Fruit fly (Drosophila melanogaster): ENCODE data around the gene Rtc1.
A peak's percentile ranks its signal among the peaks of the same experiment; 100 is the strongest.

The Rtc1 gene

DNA sequence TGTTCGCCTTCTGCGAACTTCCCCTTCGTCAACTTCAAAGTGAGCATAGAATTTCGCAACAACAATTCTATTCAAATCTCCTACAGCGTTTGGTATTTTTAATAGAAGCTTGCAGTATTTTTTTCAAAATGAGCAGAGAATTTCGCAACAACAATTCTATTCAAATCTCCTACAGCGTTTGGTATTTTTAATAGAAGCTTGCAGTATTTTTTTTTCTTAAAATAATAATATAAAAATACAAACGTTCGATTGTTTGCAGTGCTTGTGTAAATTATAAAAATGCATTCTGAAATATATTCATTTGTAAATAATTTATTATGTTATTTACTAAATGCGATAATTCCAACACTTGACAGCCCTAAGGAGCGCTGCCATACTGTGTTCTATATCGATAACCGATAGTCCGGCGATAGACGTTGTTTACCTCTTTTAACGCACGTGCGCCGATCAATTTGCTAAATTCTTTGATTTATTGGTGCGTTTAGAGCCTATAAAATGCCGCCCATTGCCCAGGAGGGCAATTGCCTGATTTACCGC is at the start of gene Rtc1, which contains the start of gene CG32625:
Gene Rtc1, plus strand, starts transcription at position 404 of the 537 bp plus-strand sequence.
Gene CG32625, minus strand, starts transcription at position 51 of the 537 bp plus-strand sequence.
- TF ChIP-seq CG1620 (GFP tag; optimal IDR thresholded peaks at IDR 0.05) (peak; percentile 9), cnc (optimal IDR thresholded peaks at IDR 0.05) (no peak), CG5204 (GFP tag; optimal IDR thresholded peaks at IDR 0.05) (no peak), Mnt (GFP tag; optimal IDR thresholded peaks at IDR 0.05) (peak; percentile 99), CG14711 (tag; optimal IDR thresholded peaks at IDR 0.05) (peak; percentile 95), Clk (GFP tag; optimal IDR thresholded peaks at IDR 0.05) (no peak), kay (GFP tag; ENCODE audit: borderline replicate concordance) (no peak), Hr96 (GFP tag; optimal IDR thresholded peaks at IDR 0.05) (no peak), CG7101 (tag; optimal IDR thresholded peaks at IDR 0.05) (peak; percentile 73), cic (GFP tag; optimal IDR thresholded peaks at IDR 0.05) (no peak), ovo (GFP tag; optimal IDR thresholded peaks at IDR 0.05) (peak; percentile 25), Crg-1 (GFP tag; optimal IDR thresholded peaks at IDR 0.05) (no peak), bab1 (GFP tag; optimal IDR thresholded peaks at IDR 0.05) (peak; percentile 49), CG33017 (tag; optimal IDR thresholded peaks at IDR 0.05) (no peak), pad (GFP tag; optimal IDR thresholded peaks at IDR 0.05) (peak; percentile 67), CG7045 (GFP tag; optimal IDR thresholded peaks at IDR 0.05) (no peak), CG12768 (GFP tag; optimal IDR thresholded peaks at IDR 0.05) (no peak), toe (GFP tag; optimal IDR thresholded peaks at IDR 0.05) (no peak), tj (GFP tag; optimal IDR thresholded peaks at IDR 0.05) (peak; percentile 36), CG11617 (GFP tag; optimal IDR thresholded peaks at IDR 0.05) (peak; percentile 58)

DNA sequence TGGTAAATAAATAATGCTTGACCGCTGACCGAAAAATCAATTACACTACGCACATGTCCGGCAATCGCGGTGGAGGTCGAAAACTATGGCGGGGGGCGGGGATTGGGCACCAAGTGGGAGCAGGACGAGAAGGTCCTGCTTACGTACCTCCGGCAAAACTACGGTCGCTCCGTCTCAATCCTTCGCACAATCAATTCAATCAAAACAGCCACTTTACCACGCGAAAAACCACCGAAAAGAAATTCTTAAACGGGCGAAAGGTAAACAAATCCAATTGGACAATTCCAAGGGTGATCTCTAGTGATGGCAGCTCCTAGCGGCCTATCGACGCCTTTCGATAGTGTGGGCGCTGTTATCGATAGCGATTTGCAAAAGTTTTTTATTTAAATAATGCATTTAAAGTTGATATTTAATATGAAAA is 39.0 kb upstream of the Rtc1 start, which contains the start of gene Nadsyn:
Gene Nadsyn, minus strand, starts transcription at position 304 of the 421 bp plus-strand sequence.
- TF ChIP-seq CG1620 (GFP tag; optimal IDR thresholded peaks at IDR 0.05), result peak; percentile 15
- no peak for TF ChIP-seq Crg-1 (GFP tag; optimal IDR thresholded peaks at IDR 0.05)
- TF ChIP-seq CG12768 (GFP tag; optimal IDR thresholded peaks at IDR 0.05), result no peak
- no peak for TF ChIP-seq cnc (optimal IDR thresholded peaks at IDR 0.05)
- peak; percentile 25 for TF ChIP-seq CG11617 (GFP tag; optimal IDR thresholded peaks at IDR 0.05)
- TF ChIP-seq Clk (GFP tag; optimal IDR thresholded peaks at IDR 0.05), result no peak
- TF ChIP-seq CG5204 (GFP tag; optimal IDR thresholded peaks at IDR 0.05), result no peak
- no peak for TF ChIP-seq ovo (GFP tag; optimal IDR thresholded peaks at IDR 0.05)
- TF ChIP-seq Mnt (GFP tag; optimal IDR thresholded peaks at IDR 0.05), result peak; percentile 89
- peak; percentile 28 for TF ChIP-seq CG14711 (tag; optimal IDR thresholded peaks at IDR 0.05)

DNA sequence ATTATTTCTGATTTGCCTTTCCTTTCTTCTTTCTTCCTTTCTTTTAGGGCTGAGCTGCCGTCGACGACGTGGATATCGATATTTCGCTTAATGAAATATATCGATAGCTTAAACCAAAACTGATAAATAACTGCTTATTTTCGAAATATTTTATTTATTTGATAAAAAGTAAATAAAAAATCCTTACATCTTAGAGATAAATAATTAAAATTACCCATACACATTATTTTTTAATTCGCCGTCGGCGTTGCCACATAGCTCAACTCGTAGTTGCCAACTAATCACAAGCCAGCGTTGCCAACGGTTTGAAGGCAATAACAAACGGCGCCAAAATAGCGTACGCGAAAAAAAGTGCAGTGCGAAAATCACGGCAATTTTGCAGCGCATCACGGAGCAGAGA is 35.0 kb upstream of the Rtc1 start, which contains the start of the genes Mrgn1 and mus101:
Gene Mrgn1, minus strand, starts transcription at position 44 of the 400 bp plus-strand sequence.
Gene mus101, plus strand, starts transcription at position 313 of the 400 bp plus-strand sequence.
- no peak for TF ChIP-seq CG12768 (GFP tag; optimal IDR thresholded peaks at IDR 0.05)
- TF ChIP-seq CG33017 (tag; optimal IDR thresholded peaks at IDR 0.05), result no peak
- TF ChIP-seq tj (GFP tag; optimal IDR thresholded peaks at IDR 0.05), result peak; percentile 12
- TF ChIP-seq toe (GFP tag; optimal IDR thresholded peaks at IDR 0.05), result no peak
- peak; percentile 21 for TF ChIP-seq CG7101 (tag; optimal IDR thresholded peaks at IDR 0.05)
- TF ChIP-seq cic (GFP tag; optimal IDR thresholded peaks at IDR 0.05), result no peak
- no peak for TF ChIP-seq kay (GFP tag; ENCODE audit: borderline replicate concordance)
- TF ChIP-seq CG5204 (GFP tag; optimal IDR thresholded peaks at IDR 0.05), result no peak
- TF ChIP-seq CG11617 (GFP tag; optimal IDR thresholded peaks at IDR 0.05), result no peak
- no peak for TF ChIP-seq ovo (GFP tag; optimal IDR thresholded peaks at IDR 0.05)
- TF ChIP-seq CG1620 (GFP tag; optimal IDR thresholded peaks at IDR 0.05), result no peak
- no peak for TF ChIP-seq cnc (optimal IDR thresholded peaks at IDR 0.05)
- TF ChIP-seq CG7045 (GFP tag; optimal IDR thresholded peaks at IDR 0.05), result no peak
- no peak for TF ChIP-seq CG14711 (tag; optimal IDR thresholded peaks at IDR 0.05)
- no peak for TF ChIP-seq Hr96 (GFP tag; optimal IDR thresholded peaks at IDR 0.05)
- TF ChIP-seq pad (GFP tag; optimal IDR thresholded peaks at IDR 0.05), result no peak
- peak; percentile 58 for TF ChIP-seq bab1 (GFP tag; optimal IDR thresholded peaks at IDR 0.05)
- no peak for TF ChIP-seq Clk (GFP tag; optimal IDR thresholded peaks at IDR 0.05)

DNA sequence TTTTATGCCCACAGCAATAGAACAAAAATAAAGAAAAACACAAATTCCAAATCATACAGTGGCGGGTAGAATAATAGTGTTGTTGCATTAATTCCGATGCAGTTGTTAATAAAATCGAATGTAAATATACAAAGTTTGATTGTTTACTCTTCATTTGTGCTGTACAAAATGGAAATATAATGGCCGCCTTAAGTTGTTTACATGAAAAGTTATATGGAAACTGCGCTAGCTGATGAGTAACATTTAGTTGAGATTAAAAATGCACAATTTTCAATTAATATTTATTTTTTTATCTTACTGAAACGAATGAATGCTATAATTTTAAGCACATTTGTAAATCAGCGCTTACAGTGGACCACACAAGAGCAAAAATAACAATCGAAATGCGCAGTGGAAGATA is 22.1 kb upstream of the Rtc1 start:
- no peak for TF ChIP-seq CG5204 (GFP tag; optimal IDR thresholded peaks at IDR 0.05)
- no peak for TF ChIP-seq Mnt (GFP tag; optimal IDR thresholded peaks at IDR 0.05)
- TF ChIP-seq CG11617 (GFP tag; optimal IDR thresholded peaks at IDR 0.05), result peak; percentile 49
- no peak for TF ChIP-seq cnc (optimal IDR thresholded peaks at IDR 0.05)
- peak; percentile 80 for TF ChIP-seq CG7101 (tag; optimal IDR thresholded peaks at IDR 0.05)
- no peak for TF ChIP-seq CG1620 (GFP tag; optimal IDR thresholded peaks at IDR 0.05)
- TF ChIP-seq Hr96 (GFP tag; optimal IDR thresholded peaks at IDR 0.05), result no peak
- TF ChIP-seq CG33017 (tag; optimal IDR thresholded peaks at IDR 0.05), result peak; percentile 82
- TF ChIP-seq pad (GFP tag; optimal IDR thresholded peaks at IDR 0.05), result peak; percentile 29
- no peak for TF ChIP-seq cic (GFP tag; optimal IDR thresholded peaks at IDR 0.05)
- peak; percentile 76 for TF ChIP-seq bab1 (GFP tag; optimal IDR thresholded peaks at IDR 0.05)
- no peak for TF ChIP-seq Crg-1 (GFP tag; optimal IDR thresholded peaks at IDR 0.05)
- TF ChIP-seq CG12768 (GFP tag; optimal IDR thresholded peaks at IDR 0.05), result peak; percentile 60
- TF ChIP-seq CG14711 (tag; optimal IDR thresholded peaks at IDR 0.05), result peak; percentile 76
- no peak for TF ChIP-seq kay (GFP tag; ENCODE audit: borderline replicate concordance)
- no peak for TF ChIP-seq Clk (GFP tag; optimal IDR thresholded peaks at IDR 0.05)
- TF ChIP-seq CG7045 (GFP tag; optimal IDR thresholded peaks at IDR 0.05), result peak; percentile 20
- TF ChIP-seq tj (GFP tag; optimal IDR thresholded peaks at IDR 0.05), result no peak
- no peak for TF ChIP-seq ovo (GFP tag; optimal IDR thresholded peaks at IDR 0.05)
- no peak for TF ChIP-seq toe (GFP tag; optimal IDR thresholded peaks at IDR 0.05)

DNA sequence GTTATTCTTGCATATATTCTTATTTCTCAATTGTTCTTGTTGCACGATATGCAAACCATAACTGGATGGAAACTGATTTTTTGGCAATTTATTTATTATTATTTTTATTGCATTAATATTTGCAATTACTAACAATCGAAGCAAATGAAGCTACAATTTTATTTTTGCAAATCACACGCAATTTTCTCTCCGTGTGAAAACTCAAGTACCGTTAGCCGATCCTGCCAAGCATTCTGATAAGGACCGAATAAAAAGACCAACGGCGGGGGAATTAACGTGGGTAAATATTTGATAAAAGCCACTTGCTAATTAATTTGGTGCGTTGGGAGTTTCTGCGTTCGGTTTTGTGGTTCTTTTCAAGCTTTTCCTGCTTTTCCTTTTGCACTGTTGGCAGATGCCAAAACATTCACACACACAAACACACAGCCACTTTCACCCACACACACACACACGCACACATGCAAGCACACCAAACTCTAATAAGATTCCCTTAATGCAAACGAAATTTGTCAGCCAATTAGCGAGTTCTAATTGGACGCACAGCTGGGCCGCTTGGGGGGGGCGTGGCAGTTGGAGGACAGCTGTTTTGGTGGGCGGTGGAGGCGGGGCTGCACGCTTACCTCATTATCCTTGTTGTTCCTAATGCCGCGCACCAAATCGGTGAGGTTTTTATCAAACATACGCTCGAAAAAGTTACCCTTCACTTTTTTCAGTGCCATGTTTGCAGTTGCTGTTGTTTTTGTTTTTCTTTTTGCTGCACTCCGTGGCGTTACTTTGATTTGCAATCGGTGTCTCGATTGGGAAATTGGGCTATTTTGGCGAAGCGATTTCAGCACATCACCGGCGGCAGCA is 21.4 kb upstream of the Rtc1 start:
- no peak for TF ChIP-seq toe (GFP tag; optimal IDR thresholded peaks at IDR 0.05)
- peak; percentile 70 for TF ChIP-seq tj (GFP tag; optimal IDR thresholded peaks at IDR 0.05)
- no peak for TF ChIP-seq CG33017 (tag; optimal IDR thresholded peaks at IDR 0.05)
- no peak for TF ChIP-seq bab1 (GFP tag; optimal IDR thresholded peaks at IDR 0.05)
- no peak for TF ChIP-seq Crg-1 (GFP tag; optimal IDR thresholded peaks at IDR 0.05)
- TF ChIP-seq Hr96 (GFP tag; optimal IDR thresholded peaks at IDR 0.05), result no peak
- TF ChIP-seq Clk (GFP tag; optimal IDR thresholded peaks at IDR 0.05), result no peak
- TF ChIP-seq CG1620 (GFP tag; optimal IDR thresholded peaks at IDR 0.05), result no peak
- no peak for TF ChIP-seq CG7101 (tag; optimal IDR thresholded peaks at IDR 0.05)
- peak; percentile 73 for TF ChIP-seq ovo (GFP tag; optimal IDR thresholded peaks at IDR 0.05)
- peak; percentile 84 for TF ChIP-seq kay (GFP tag; ENCODE audit: borderline replicate concordance)
- TF ChIP-seq pad (GFP tag; optimal IDR thresholded peaks at IDR 0.05), result no peak
- TF ChIP-seq Mnt (GFP tag; optimal IDR thresholded peaks at IDR 0.05), result no peak
- TF ChIP-seq CG7045 (GFP tag; optimal IDR thresholded peaks at IDR 0.05), result no peak
- TF ChIP-seq CG14711 (tag; optimal IDR thresholded peaks at IDR 0.05), result no peak
- TF ChIP-seq CG12768 (GFP tag; optimal IDR thresholded peaks at IDR 0.05), result no peak
- TF ChIP-seq CG5204 (GFP tag; optimal IDR thresholded peaks at IDR 0.05), result no peak
- peak; percentile 9 for TF ChIP-seq CG11617 (GFP tag; optimal IDR thresholded peaks at IDR 0.05)
- no peak for TF ChIP-seq cic (GFP tag; optimal IDR thresholded peaks at IDR 0.05)
- TF ChIP-seq cnc (optimal IDR thresholded peaks at IDR 0.05), result no peak

Measured in whole organism, adult.